Worm (Caenorhabditis elegans): ENCODE data around the gene F53F1.3.
"Not testable (repeated sequence)": the region's sequence is repeated elsewhere in the genome, so short reads cannot be mapped to it uniquely, and the experiment has no call there.

F53F1.3 gene

ce11 chrV:13428660-13429059, 20.6 kb downstream of the F53F1.3 start, which contains the start of gene srd-19:
Gene srd-19 (minus strand): TSS chrV:13428760.
- no peak for TF ChIP-seq nhr-28 (tag; optimal IDR thresholded peaks at IDR 0.05)
- no peak for TF ChIP-seq sptf-1 (tag; optimal IDR thresholded peaks at IDR 0.05)
- TF ChIP-seq elt-3 (tag; optimal IDR thresholded peaks at IDR 0.05) = no peak
- no peak for TF ChIP-seq tbx-8 (GFP tag; optimal IDR thresholded peaks at IDR 0.05)
- TF ChIP-seq ham-2 (GFP tag; optimal IDR thresholded peaks at IDR 0.05) = no peak

ce11 chrV:13432364-13432763, 24.3 kb downstream of the F53F1.3 start, which contains the start of gene srd-17:
Gene srd-17 (minus strand): TSS chrV:13432714.
- TF ChIP-seq elt-3 (tag; optimal IDR thresholded peaks at IDR 0.05) = no peak
- TF ChIP-seq nhr-12 (tag; optimal IDR thresholded peaks at IDR 0.05) = peak; percentile 37
- TF ChIP-seq unc-120 (tag; optimal IDR thresholded peaks at IDR 0.05; ENCODE audit: poor library complexity, severe bottlenecking) = no peak

ce11 chrV:13437473-13438074, 29.5 kb downstream of the F53F1.3 start, which contains the start of gene mes-4:
Gene mes-4 (minus strand): TSS chrV:13437545.
- no peak for TF ChIP-seq mls-2 (tag; optimal IDR thresholded peaks at IDR 0.05)

ce11 chrV:13441661-13442060, 33.6 kb downstream of the F53F1.3 start, which contains the start of gene col-162:
Gene col-162 (plus strand): TSS chrV:13441961.
- no peak for TF ChIP-seq elt-1 (tag; optimal IDR thresholded peaks at IDR 0.05; ENCODE audit: borderline replicate concordance, insufficient read depth)
- TF ChIP-seq unc-120 (tag; optimal IDR thresholded peaks at IDR 0.05; ENCODE audit: poor library complexity, severe bottlenecking) = no peak
- no peak for TF ChIP-seq nhr-2 (tag; optimal IDR thresholded peaks at IDR 0.05)
- no peak for TF ChIP-seq zip-8 (tag; optimal IDR thresholded peaks at IDR 0.05)
- TF ChIP-seq lin-13 (tag; optimal IDR thresholded peaks at IDR 0.05) = no peak
- no peak for TF ChIP-seq cnd-1 (tag; optimal IDR thresholded peaks at IDR 0.05)
- TF ChIP-seq ztf-11 (tag; optimal IDR thresholded peaks at IDR 0.05) = no peak
- no peak for TF ChIP-seq blmp-1 (tag; optimal IDR thresholded peaks at IDR 0.05)
- no peak for TF ChIP-seq ceh-43 (GFP tag; optimal IDR thresholded peaks at IDR 0.05)
- TF ChIP-seq sem-2 (GFP tag; optimal IDR thresholded peaks at IDR 0.05) = no peak
- TF ChIP-seq nhr-28 (tag; optimal IDR thresholded peaks at IDR 0.05) = no peak
- TF ChIP-seq hlh-1 (tag; optimal IDR thresholded peaks at IDR 0.05) = no peak
- TF ChIP-seq pha-4 (tag; optimal IDR thresholded peaks at IDR 0.05) = no peak

ce11 chrV:13442819-13443218, 34.8 kb downstream of the F53F1.3 start:
- no peak for TF ChIP-seq tbx-8 (GFP tag; optimal IDR thresholded peaks at IDR 0.05)

- TF ChIP-seq mab-5, nhr-12, pha-4 (tag; optimal IDR thresholded peaks at IDR 0.05): not testable (repeated sequence)
These were observed 35.5 kb downstream of the F53F1.3 start, which contains the start of gene Y2H9A.6 for ce11 chrV:13443535-13443934. Gene Y2H9A.6 (plus strand): TSS chrV:13443835.

ce11 chrV:13445229-13445949, 37.3 kb downstream of the F53F1.3 start, which contains the start of gene Y2H9A.4:
Gene Y2H9A.4 (plus strand): TSS chrV:13445899.
- no peak for TF ChIP-seq elt-1 (tag; optimal IDR thresholded peaks at IDR 0.05; ENCODE audit: borderline replicate concordance, insufficient read depth)
- no peak for TF ChIP-seq nhr-237 (tag; optimal IDR thresholded peaks at IDR 0.05)
- no peak for TF ChIP-seq hlh-1 (tag; optimal IDR thresholded peaks at IDR 0.05)
- TF ChIP-seq ztf-11 (tag; optimal IDR thresholded peaks at IDR 0.05) = no peak
- TF ChIP-seq sem-2 (GFP tag; optimal IDR thresholded peaks at IDR 0.05) = no peak
- no peak for TF ChIP-seq ces-1 (GFP tag; optimal IDR thresholded peaks at IDR 0.05)
- TF ChIP-seq zip-8 (tag; optimal IDR thresholded peaks at IDR 0.05) = no peak
- TF ChIP-seq nhr-28 (tag; optimal IDR thresholded peaks at IDR 0.05) = no peak
- no peak for TF ChIP-seq M03D4.4 (tag; optimal IDR thresholded peaks at IDR 0.05)
- no peak for TF ChIP-seq unc-120 (tag; optimal IDR thresholded peaks at IDR 0.05; ENCODE audit: poor library complexity, severe bottlenecking)
- TF ChIP-seq drap-1 (GFP tag; optimal IDR thresholded peaks at IDR 0.05) = no peak
